Fruit fly (Drosophila melanogaster) whole organism: ENCODE measurements around the gene CG43156.

Experiments used
- CG8478 ChIP-seq: fragments of >200 bp; optimal IDR thresholded peaks from 2 replicates; lab custom pipeline; 2018; ENCODE audit warnings: inconsistent platforms
- Dll ChIP-seq: fragments of >200 bp; optimal IDR thresholded peaks from 2 replicates; lab custom pipeline; 2017
- EcR ChIP-seq, 2 experiments: fragments of >200 bp; optimal IDR thresholded peaks; 2 replicates each; lab custom pipeline; 2017; ENCODE audit warnings: missing biosample characterization in 2 of 2, missing genetic modification characterization in 2 of 2, missing genetic modification reagents in 2 of 2
- pan ChIP-seq: fragments of >200 bp; optimal IDR thresholded peaks from 2 replicates; lab custom pipeline; 2017
- psq ChIP-seq: fragments of >200 bp; optimal IDR thresholded peaks from 2 replicates; lab custom pipeline; 2017
- usp ChIP-seq: fragments of >200 bp; optimal IDR thresholded peaks from 2 replicates; lab custom pipeline; 2017; ENCODE audit warnings: missing biosample characterization, missing genetic modification characterization, mixed read lengths

DNA sequence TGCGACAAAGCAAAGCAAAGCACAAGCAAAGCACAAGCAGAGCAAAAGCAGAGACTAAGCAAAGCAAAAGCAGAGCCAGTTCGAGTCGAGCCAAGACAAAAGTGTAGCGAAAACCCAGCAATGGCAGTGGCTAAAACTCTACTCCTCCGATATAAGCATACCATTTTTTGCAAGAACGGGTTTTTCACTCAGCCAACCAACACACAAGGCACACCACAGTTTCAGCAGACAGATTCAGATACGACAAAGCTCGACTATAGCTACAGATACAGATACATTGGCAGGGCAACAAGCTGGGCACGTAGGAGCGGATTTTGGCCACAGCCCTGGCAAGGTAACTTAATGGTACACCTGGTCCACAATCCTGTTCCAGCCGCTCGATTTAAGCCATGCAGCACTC is 6.9 kb upstream of the CG43156 start:
- TF ChIP-seq CG8478 (lab: Kevin White, UChicago), result no peak
- TF ChIP-seq EcR (GFP tag; optimal IDR thresholded peaks at IDR 0.05; lab: Kevin White, UChicago), result no peak
- no peak for TF ChIP-seq usp (GFP tag; lab: Kevin White, UChicago)
- no peak for TF ChIP-seq psq (lab: Kevin White, UChicago)
- no peak for TF ChIP-seq pan (lab: Kevin White, UChicago)
- no peak for TF ChIP-seq Dll
